Fruit fly (Drosophila melanogaster) whole organism: ENCODE results near the gene dpr19.

ENCODE experiments used
- CG8478 ChIP-seq: fragments of >200 bp; optimal IDR thresholded peaks from 2 replicates; lab custom pipeline; 2018; ENCODE audit warnings: inconsistent platforms
- Dll ChIP-seq: fragments of >200 bp; optimal IDR thresholded peaks from 2 replicates; lab custom pipeline; 2017
- EcR ChIP-seq, 2 experiments: fragments of >200 bp; optimal IDR thresholded peaks; 2 replicates each; lab custom pipeline; 2017; ENCODE audit warnings: missing biosample characterization in 2 of 2, missing genetic modification characterization in 2 of 2, missing genetic modification reagents in 2 of 2
- pan ChIP-seq: fragments of >200 bp; optimal IDR thresholded peaks from 2 replicates; lab custom pipeline; 2017
- psq ChIP-seq: fragments of >200 bp; optimal IDR thresholded peaks from 2 replicates; lab custom pipeline; 2017
- usp ChIP-seq: fragments of >200 bp; optimal IDR thresholded peaks from 2 replicates; lab custom pipeline; 2017; ENCODE audit warnings: missing biosample characterization, missing genetic modification characterization, mixed read lengths

Gene dpr19

dm6 chr2L:10381890-10382450 lies 6.0 kb downstream of the dpr19 start, which contains the start of gene CG5096:
Gene CG5096, plus strand, starts transcription at chr2L:10382263.
- TF ChIP-seq CG8478 (lab: Kevin White, UChicago) (no peak), psq (no peak), pan (lab: Kevin White, UChicago) (no peak), Dll (lab: Kevin White, UChicago) (no peak), EcR (GFP tag; optimal IDR thresholded peaks at IDR 0.05; lab: Kevin White, UChicago) (no peak), usp (no peak)

DNA sequence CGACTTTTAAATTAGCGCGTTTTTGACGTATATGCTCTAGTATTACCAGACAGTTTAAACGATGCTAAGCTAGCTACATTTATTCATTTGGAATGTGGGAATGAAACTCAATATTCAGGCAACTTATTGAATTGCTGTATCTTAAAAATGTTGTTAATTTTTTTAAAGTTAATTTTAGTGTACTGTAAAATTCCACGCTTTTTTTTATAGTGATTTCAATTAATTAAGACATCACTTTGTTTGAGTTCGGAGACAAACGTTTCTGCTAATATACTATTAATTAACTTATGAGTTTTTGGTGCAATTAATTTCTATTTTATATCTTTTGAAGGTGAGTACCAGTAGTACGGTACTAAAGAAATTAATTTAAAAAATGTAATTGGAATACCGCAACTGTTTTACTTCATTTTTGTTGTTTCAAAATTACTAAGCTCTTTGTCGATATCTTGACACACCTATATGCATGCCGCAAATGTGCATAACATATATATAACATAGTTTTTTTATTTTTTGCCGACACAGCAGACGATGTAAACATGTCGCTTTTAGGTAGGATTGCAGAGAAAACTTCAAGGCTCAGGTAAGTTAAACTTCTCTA lies 10.3 kb downstream of the dpr19 start, which contains the start of the genes Cdk1 and mRpS7:
Gene Cdk1, minus strand, starts transcription at position 55 of the 598 bp plus-strand sequence.
Gene mRpS7, plus strand, starts transcription at position 455 of the 598 bp plus-strand sequence.
- TF ChIP-seq pan (lab: Kevin White, UChicago) (no peak), psq (no peak), CG8478 (lab: Kevin White, UChicago) (no peak), EcR (GFP tag; optimal IDR thresholded peaks at IDR 0.05; lab: Kevin White, UChicago) (no peak), usp (no peak), Dll (lab: Kevin White, UChicago) (no peak)

DNA sequence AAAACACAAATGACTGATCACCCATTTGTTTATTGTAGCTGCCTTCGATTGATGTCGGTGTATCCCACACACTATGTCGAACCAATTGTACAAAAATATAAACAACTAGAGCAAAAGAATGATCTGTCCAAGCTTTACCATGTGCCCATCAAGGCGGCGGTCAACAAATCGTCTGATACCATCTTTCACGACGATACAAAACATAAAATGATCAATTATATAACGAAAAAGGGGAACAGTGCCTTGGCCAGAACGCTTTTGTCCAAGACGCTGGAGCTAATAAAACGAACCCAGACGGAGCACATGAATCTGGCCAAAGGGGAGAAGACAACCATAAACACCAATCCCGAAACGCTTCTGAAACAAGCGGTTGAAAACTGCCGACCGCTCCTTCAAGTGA lies 10.9 kb downstream of the dpr19 start:
- TF ChIP-seq CG8478 (lab: Kevin White, UChicago) = no peak
- no peak for TF ChIP-seq EcR (GFP tag; optimal IDR thresholded peaks at IDR 0.05; lab: Kevin White, UChicago)
- no peak for TF ChIP-seq psq
- TF ChIP-seq Dll (lab: Kevin White, UChicago) = no peak
- no peak for TF ChIP-seq usp
- TF ChIP-seq pan (lab: Kevin White, UChicago) = no peak

- TF ChIP-seq usp (no peak), psq (no peak), EcR (GFP tag; optimal IDR thresholded peaks at IDR 0.05; lab: Kevin White, UChicago) (no peak), CG8478 (lab: Kevin White, UChicago) (no peak), Dll (lab: Kevin White, UChicago) (no peak), pan (lab: Kevin White, UChicago) (no peak)
Observed at dm6 chr2L:10387869-10388726, 12.1 kb downstream of the dpr19 start, which contains the start of gene da. Gene da, plus strand, starts transcription at chr2L:10388105.

DNA sequence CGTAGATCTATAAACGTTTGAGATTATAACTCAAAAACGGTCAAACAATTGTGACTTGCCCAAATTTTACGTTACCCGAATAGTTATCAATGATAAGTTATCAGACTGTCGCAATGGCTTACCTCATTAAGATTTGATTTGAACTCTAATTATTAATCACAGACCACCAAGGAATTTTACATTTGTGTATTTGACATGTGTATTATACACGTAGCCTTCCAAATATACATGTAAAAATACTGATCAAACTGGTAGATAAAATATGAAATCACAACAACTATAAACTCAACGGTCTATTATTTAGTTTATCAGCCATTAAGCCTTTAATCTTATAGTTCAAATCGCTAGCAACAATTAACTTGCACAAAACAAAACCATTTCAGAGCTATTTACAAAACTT lies 17.5 kb downstream of the dpr19 start:
- no peak for TF ChIP-seq pan (lab: Kevin White, UChicago)
- TF ChIP-seq EcR (GFP tag; optimal IDR thresholded peaks at IDR 0.05; lab: Kevin White, UChicago) = no peak
- no peak for TF ChIP-seq CG8478 (lab: Kevin White, UChicago)
- no peak for TF ChIP-seq Dll (lab: Kevin White, UChicago)
- TF ChIP-seq usp = no peak
- TF ChIP-seq psq = no peak

dm6 chr2L:10395035-10395434 lies 19.1 kb downstream of the dpr19 start:
- no peak for TF ChIP-seq CG8478 (lab: Kevin White, UChicago)
- TF ChIP-seq EcR (GFP tag; optimal IDR thresholded peaks at IDR 0.05; lab: Kevin White, UChicago) = no peak
- TF ChIP-seq usp = no peak
- no peak for TF ChIP-seq Dll (lab: Kevin White, UChicago)
- TF ChIP-seq pan (lab: Kevin White, UChicago) = no peak
- no peak for TF ChIP-seq psq

dm6 chr2L:10395642-10396487 lies 19.9 kb downstream of the dpr19 start, which contains the start of gene Mdh1:
Gene Mdh1, minus strand, starts transcription at chr2L:10396332.
- TF ChIP-seq psq (no peak), Dll (lab: Kevin White, UChicago) (no peak), CG8478 (lab: Kevin White, UChicago) (no peak), usp (no peak), EcR (GFP tag; optimal IDR thresholded peaks at IDR 0.05; lab: Kevin White, UChicago) (no peak), pan (lab: Kevin White, UChicago) (no peak)

- TF ChIP-seq usp (no peak), Dll (lab: Kevin White, UChicago) (no peak)
Observed at dm6 chr2L:10396488-10396824, 20.5 kb downstream of the dpr19 start, which contains the start of gene Cnot4. Gene Cnot4, plus strand, starts transcription at chr2L:10396716.

DNA sequence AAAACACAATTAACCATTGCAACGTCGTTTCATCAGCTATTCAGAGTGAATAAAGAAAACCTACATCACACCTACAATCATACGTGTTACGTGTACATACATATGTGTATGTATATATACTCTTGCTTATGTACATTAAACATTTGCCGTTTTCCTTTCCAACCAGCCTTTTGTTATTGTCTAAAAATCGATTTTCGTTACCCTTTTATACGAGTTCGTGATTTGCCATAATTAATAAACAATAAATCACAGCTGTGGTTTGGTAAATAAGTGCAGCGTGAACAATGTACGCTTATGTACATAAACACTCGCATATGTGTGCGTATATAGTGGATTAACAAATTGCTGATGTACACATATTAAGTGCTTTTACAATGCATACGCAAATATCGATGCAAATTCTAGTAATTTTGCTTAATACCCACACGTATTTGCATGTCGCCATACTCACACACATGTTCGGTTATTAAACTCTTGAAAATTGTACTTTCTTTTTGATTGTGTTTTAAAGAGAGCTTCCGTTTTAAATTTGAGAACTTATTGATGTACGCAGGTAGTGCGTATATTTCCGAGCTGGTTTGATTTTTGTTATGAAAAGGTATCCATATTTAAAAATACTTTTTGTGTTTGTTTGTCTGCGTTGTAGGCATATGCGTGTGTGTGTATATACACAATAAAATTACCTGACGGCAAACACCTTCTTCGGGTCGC lies 21.1 kb downstream of the dpr19 start:
- TF ChIP-seq EcR (GFP tag; optimal IDR thresholded peaks at IDR 0.05; lab: Kevin White, UChicago) (no peak), usp (no peak), CG8478 (lab: Kevin White, UChicago) (no peak), psq (no peak), Dll (lab: Kevin White, UChicago) (no peak), pan (lab: Kevin White, UChicago) (no peak)

- TF ChIP-seq CG8478 (lab: Kevin White, UChicago) (no peak), Dll (lab: Kevin White, UChicago) (no peak), usp (no peak), EcR (GFP tag; optimal IDR thresholded peaks at IDR 0.05; lab: Kevin White, UChicago) (no peak), psq (no peak), pan (lab: Kevin White, UChicago) (no peak)
Observed at dm6 chr2L:10403803-10404315, 27.9 kb downstream of the dpr19 start.
